Worm (Caenorhabditis elegans) whole organism, L4 larva: ENCODE measurements around the gene chil-22.
A peak's percentile ranks its signal among the peaks of the same experiment; 100 is the strongest.

Experiments
- D1046.2 ChIP-seq: fragments of 200-800 bp; sonication (Bioruptor generic); IDR thresholded peaks from 2 replicates; pipeline ENCODE4 v1.3.6; 2022; ENCODE audit warnings: missing genetic modification characterization, missing compliant biosample characterization
- F26F4.8 ChIP-seq: fragments of 200-800 bp; sonication (Bioruptor generic); conservative IDR thresholded peaks from 2 replicates; pipeline ENCODE4 v1.3.6; 2022; ENCODE audit warnings: missing genetic modification characterization, missing compliant biosample characterization
- F37D6.2 ChIP-seq: sonication (generic microtip); optimal IDR thresholded peaks from 2 replicates; lab custom pipeline; 2016; ENCODE audit warnings: mild to moderate bottlenecking, missing genetic modification characterization, missing compliant biosample characterization
- F44E2.7 ChIP-seq: fragments of 200-800 bp; sonication (Bioruptor generic); IDR thresholded peaks from 2 replicates; pipeline ENCODE4 v2.1.2; 2022; ENCODE audit warnings: missing genetic modification characterization, missing compliant biosample characterization
- T20F7.1 ChIP-seq: fragments of 200-800 bp; sonication (Bioruptor generic); optimal IDR thresholded peaks from 2 replicates; lab custom pipeline; 2018; ENCODE audit warnings: mild to moderate bottlenecking, missing genetic modification characterization, missing compliant biosample characterization
- Y48G9A.11 ChIP-seq: fragments of 200-800 bp; sonication (Bioruptor generic); IDR thresholded peaks from 2 replicates; pipeline ENCODE4 v1.3.6; 2022; ENCODE audit warnings: missing genetic modification reagents, missing genetic modification characterization, missing compliant biosample characterization
- Y75B8A.6 ChIP-seq: fragments of 200-800 bp; sonication (Bioruptor generic); IDR thresholded peaks from 2 replicates; pipeline ENCODE4 v1.3.6; 2022; ENCODE audit warnings: missing genetic modification reagents, missing genetic modification characterization, missing compliant biosample characterization
- ZK337.2 ChIP-seq: fragments of 200-800 bp; sonication (Bioruptor generic); IDR thresholded peaks from 2 replicates; pipeline ENCODE4 v1.3.6; 2022; ENCODE audit warnings: missing genetic modification reagents, missing genetic modification characterization, missing compliant biosample characterization
- ZK546.5 ChIP-seq, 2 experiments: sonication (generic microtip); optimal IDR thresholded peaks; 2 replicates each; lab custom pipeline; 2017; ENCODE audit warnings: missing biosample characterization in 2 of 2, missing genetic modification characterization in 2 of 2
- ceh-62 ChIP-seq: sonication (generic microtip); optimal IDR thresholded peaks from 2 replicates; lab custom pipeline; 2017; ENCODE audit warnings: missing biosample characterization, missing genetic modification characterization
- daf-12 ChIP-seq: fragments of 150-350 bp; optimal IDR thresholded peaks from 2 replicates; lab custom pipeline; 2014; ENCODE audit warnings: missing biosample characterization, missing genetic modification reagents, missing genetic modification characterization
- daf-16 ChIP-seq, 3 experiments: sonication (generic microtip); optimal IDR thresholded peaks; 2 replicates each; lab custom pipeline; 2016 to 2017; ENCODE audit warnings: missing genetic modification characterization in 3 of 3, missing genetic modification reagents in 3 of 3, mild to moderate bottlenecking in 2 of 3, missing compliant biosample characterization in 2 of 3, missing biosample characterization in 1 of 3, moderate library complexity in 1 of 3
- daf-8 ChIP-seq: fragments of 200-800 bp; sonication (Bioruptor generic); IDR thresholded peaks from 2 replicates; pipeline ENCODE4 v1.3.6; 2022; ENCODE audit warnings: missing genetic modification characterization, missing compliant biosample characterization
- dmd-9 ChIP-seq: fragments of 200-800 bp; sonication (Bioruptor generic); IDR thresholded peaks from 2 replicates; pipeline ENCODE4 v1.3.6; 2022; ENCODE audit warnings: missing genetic modification reagents, missing genetic modification characterization, missing compliant biosample characterization
- dve-1 ChIP-seq: sonication (generic microtip); optimal IDR thresholded peaks from 2 replicates; lab custom pipeline; 2017; ENCODE audit warnings: antibody characterized with exemption, mild to moderate bottlenecking, missing genetic modification characterization, missing compliant biosample characterization; ENCODE audit not compliant: insufficient read depth
- egl-27 ChIP-seq: sonication (generic microtip); optimal IDR thresholded peaks from 3 replicates; lab custom pipeline; 2017; ENCODE audit warnings: missing biosample characterization, missing genetic modification reagents, missing genetic modification characterization
- egl-43 ChIP-seq: fragments of 200-800 bp; sonication (Bioruptor generic); IDR thresholded peaks from 2 replicates; pipeline ENCODE4 v1.3.6; 2022; ENCODE audit warnings: missing genetic modification reagents, missing genetic modification characterization, missing compliant biosample characterization
- fkh-10 ChIP-seq: fragments of 150-350 bp; optimal IDR thresholded peaks from 2 replicates; lab custom pipeline; 2014; ENCODE audit warnings: missing biosample characterization, missing genetic modification reagents, missing genetic modification characterization
- hif-1 ChIP-seq, 2 experiments: sonication (generic microtip); optimal IDR thresholded peaks; 2 replicates each; lab custom pipeline; 2016 to 2017; ENCODE audit warnings: missing compliant biosample characterization in 2 of 2, missing genetic modification characterization in 2 of 2, missing genetic modification reagents in 2 of 2, missing genotype in 2 of 2, mild to moderate bottlenecking in 1 of 2
- hlh-11 ChIP-seq: fragments of 200-800 bp; sonication (Bioruptor generic); optimal IDR thresholded peaks from 2 replicates; lab custom pipeline; 2018; ENCODE audit warnings: mild to moderate bottlenecking, missing genetic modification characterization, missing compliant biosample characterization
- lin-1 ChIP-seq: fragments of 200-800 bp; sonication (Bioruptor generic); IDR thresholded peaks from 2 replicates; pipeline ENCODE4 v1.3.6; 2022; ENCODE audit warnings: missing genetic modification reagents, missing genetic modification characterization, missing compliant biosample characterization
- lin-13 ChIP-seq: fragments of 150-350 bp; optimal IDR thresholded peaks from 2 replicates; lab custom pipeline; 2014; ENCODE audit warnings: missing biosample characterization, missing genetic modification reagents, missing genetic modification characterization
- lin-29 ChIP-seq: fragments of 200-800 bp; sonication (Bioruptor generic); IDR thresholded peaks from 2 replicates; pipeline ENCODE4 v1.3.6; 2022; ENCODE audit warnings: missing genetic modification reagents, missing genetic modification characterization, missing compliant biosample characterization
- lin-39 ChIP-seq: fragments of 150-350 bp; optimal IDR thresholded peaks from 2 replicates; lab custom pipeline; 2014; ENCODE audit warnings: missing biosample characterization, missing genetic modification reagents, missing genetic modification characterization
- lir-3 ChIP-seq: sonication (generic microtip); optimal IDR thresholded peaks from 2 replicates; lab custom pipeline; 2016; ENCODE audit warnings: mild to moderate bottlenecking, missing genetic modification characterization, missing compliant biosample characterization
- madf-5 ChIP-seq, 2 experiments: fragments of 200-800 bp; sonication (Bioruptor generic); IDR thresholded peaks; 2 replicates each; pipeline ENCODE4 v1.3.6; 2022; ENCODE audit warnings: missing compliant biosample characterization in 2 of 2, missing genetic modification characterization in 2 of 2
- nhr-11 ChIP-seq: fragments of 150-350 bp; optimal IDR thresholded peaks from 2 replicates; lab custom pipeline; 2014; ENCODE audit warnings: missing biosample characterization, missing genetic modification characterization
- nhr-237 ChIP-seq: sonication (generic microtip); optimal IDR thresholded peaks from 2 replicates; lab custom pipeline; 2017; ENCODE audit warnings: missing biosample characterization, missing genetic modification characterization
- nhr-28 ChIP-seq: fragments of 150-350 bp; optimal IDR thresholded peaks from 2 replicates; lab custom pipeline; 2014; ENCODE audit warnings: missing biosample characterization, missing genetic modification characterization
- nhr-48 ChIP-seq: sonication (generic microtip); optimal IDR thresholded peaks from 2 replicates; lab custom pipeline; 2016; ENCODE audit warnings: mild to moderate bottlenecking, missing genetic modification characterization, missing compliant biosample characterization
- php-3 ChIP-seq: fragments of 200-800 bp; sonication (Bioruptor generic); IDR thresholded peaks from 2 replicates; pipeline ENCODE4 v1.3.6; 2022; ENCODE audit warnings: missing genetic modification reagents, missing genetic modification characterization, missing compliant biosample characterization
- rbr-2 ChIP-seq: sonication (generic microtip); optimal IDR thresholded peaks from 2 replicates; lab custom pipeline; 2016; ENCODE audit warnings: missing genotype, missing genetic modification characterization, missing compliant biosample characterization
- set-16 ChIP-seq: fragments of 200-800 bp; sonication (Bioruptor generic); IDR thresholded peaks from 2 replicates; pipeline ENCODE4 v1.3.6; 2022; ENCODE audit warnings: missing genetic modification reagents, missing genetic modification characterization, missing compliant biosample characterization
- skn-1 ChIP-seq: fragments of 150-350 bp; optimal IDR thresholded peaks from 2 replicates; lab custom pipeline; 2014; ENCODE audit warnings: missing biosample characterization, missing genetic modification characterization
- snpc-1.2 ChIP-seq: fragments of 200-800 bp; sonication (Bioruptor generic); IDR thresholded peaks from 2 replicates; pipeline ENCODE4 v1.3.6; 2022; ENCODE audit warnings: missing genetic modification reagents, missing genetic modification characterization, missing compliant biosample characterization
- snpc-4 ChIP-seq: fragments of 150-350 bp; optimal IDR thresholded peaks from 2 replicates; lab custom pipeline; 2014; ENCODE audit warnings: missing biosample characterization, missing genetic modification characterization
- spr-1 ChIP-seq: sonication (generic microtip); optimal IDR thresholded peaks from 2 replicates; lab custom pipeline; 2016; ENCODE audit warnings: mild to moderate bottlenecking, missing genetic modification characterization, missing compliant biosample characterization
- spr-3 ChIP-seq: fragments of 200-800 bp; sonication (Bioruptor generic); optimal IDR thresholded peaks from 2 replicates; lab custom pipeline; 2018; ENCODE audit warnings: mild to moderate bottlenecking, missing genetic modification characterization, missing compliant biosample characterization
- tra-1 ChIP-seq: fragments of 200-800 bp; sonication (Bioruptor generic); IDR thresholded peaks from 2 replicates; pipeline ENCODE4 v1.3.6; 2022; ENCODE audit warnings: missing genetic modification reagents, missing genetic modification characterization, missing compliant biosample characterization
- unc-130 ChIP-seq: sonication (generic microtip); optimal IDR thresholded peaks from 2 replicates; lab custom pipeline; 2016; ENCODE audit warnings: missing genetic modification reagents, missing genetic modification characterization, missing compliant biosample characterization
- unc-39 ChIP-seq: sonication (generic microtip); optimal IDR thresholded peaks from 2 replicates; lab custom pipeline; 2017; ENCODE audit warnings: missing biosample characterization, missing genetic modification characterization
- unc-62 ChIP-seq, 3 experiments: fragments of 150-350 bp in 1 of 3; sonication (generic microtip); optimal IDR thresholded peaks in 2 of 3; peaks in 1 of 3; 1 replicate in 1 of 3; 2 replicates in 2 of 3; lab custom pipeline; 2014 to 2017; ENCODE audit warnings: missing biosample characterization in 3 of 3, missing genetic modification characterization in 3 of 3, missing genetic modification reagents in 3 of 3, missing genotype in 1 of 3
- zfp-3 ChIP-seq: fragments of 200-800 bp; sonication (Bioruptor generic); conservative IDR thresholded peaks from 2 replicates; pipeline ENCODE4 v1.3.6; 2022; ENCODE audit warnings: missing genetic modification reagents, missing genetic modification characterization, missing compliant biosample characterization
- zip-2 ChIP-seq: fragments of 150-350 bp; optimal IDR thresholded peaks from 2 replicates; lab custom pipeline; 2014; ENCODE audit warnings: missing biosample characterization, missing genetic modification characterization
- ztf-11 ChIP-seq: fragments of 150-350 bp; optimal IDR thresholded peaks from 2 replicates; lab custom pipeline; 2014; ENCODE audit warnings: missing biosample characterization, missing genetic modification characterization
- ztf-7 ChIP-seq: fragments of 150-350 bp; optimal IDR thresholded peaks from 2 replicates; lab custom pipeline; 2014; ENCODE audit warnings: missing biosample characterization, missing genetic modification characterization

chil-22 gene

DNA sequence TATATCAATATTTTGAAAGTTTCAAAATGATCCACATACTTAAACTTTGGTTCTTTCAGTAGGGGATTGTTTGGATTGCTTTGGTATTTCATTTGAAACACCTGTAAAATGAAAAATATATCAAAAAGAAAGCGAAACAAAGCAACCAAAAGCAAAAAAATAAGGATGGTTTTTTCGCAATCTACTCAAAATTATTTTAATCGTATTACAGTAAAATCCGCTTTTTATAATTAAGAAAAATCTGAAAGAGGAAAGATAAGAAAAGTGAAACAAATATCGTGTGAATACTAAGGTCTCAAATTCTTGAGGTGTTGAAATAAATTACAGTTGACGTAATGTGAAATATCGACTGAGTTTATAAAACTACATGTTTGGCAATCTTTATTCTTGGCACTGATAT lies at the start of gene chil-22:
Gene chil-22, minus strand, starts transcription at position 101 of the 400 bp plus-strand sequence.
- TF ChIP-seq egl-43 (GFP tag; lab: Robert Waterston, UW) (no peak), F37D6.2 (tag; lab: Kevin White, UChicago) (no peak), lin-39 (tag; lab: Kevin White, UChicago) (no peak), Y48G9A.11 (no peak), php-3 (GFP tag; lab: Robert Waterston, UW) (no peak)

DNA sequence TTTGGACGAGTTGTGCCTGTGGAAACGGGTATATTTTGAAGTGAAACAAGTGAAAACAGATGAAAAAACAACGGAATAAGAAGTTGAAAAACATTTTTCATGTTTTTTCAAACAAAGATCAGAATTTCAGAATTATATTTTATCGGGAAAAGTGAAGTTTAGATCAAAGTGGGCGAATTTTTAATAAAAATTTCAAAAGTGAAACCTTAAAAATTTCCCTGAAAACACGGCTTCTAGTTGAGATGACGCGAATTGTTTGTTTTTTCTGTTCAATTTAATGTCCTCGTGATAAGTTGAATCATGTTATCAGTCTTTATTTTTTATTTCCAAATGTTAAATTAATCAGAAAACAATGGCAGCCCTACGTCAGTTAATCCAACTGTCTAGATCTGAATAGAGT lies 41.2 kb upstream of the chil-22 start, which contains the start of gene gcy-3:
Gene gcy-3, minus strand, starts transcription at position 101 of the 400 bp plus-strand sequence.
- TF ChIP-seq unc-39 (tag; lab: Kevin White, UChicago) (no peak), unc-62 (GFP tag; optimal IDR thresholded peaks at IDR 0.05 in 1 of 2; lab: Kevin White, UChicago) (peak in 1 of 2 experiments; percentile 35), unc-62 (tag; optimal IDR thresholded peaks at IDR 0.05; lab: Kevin White, UChicago) (no peak)

DNA sequence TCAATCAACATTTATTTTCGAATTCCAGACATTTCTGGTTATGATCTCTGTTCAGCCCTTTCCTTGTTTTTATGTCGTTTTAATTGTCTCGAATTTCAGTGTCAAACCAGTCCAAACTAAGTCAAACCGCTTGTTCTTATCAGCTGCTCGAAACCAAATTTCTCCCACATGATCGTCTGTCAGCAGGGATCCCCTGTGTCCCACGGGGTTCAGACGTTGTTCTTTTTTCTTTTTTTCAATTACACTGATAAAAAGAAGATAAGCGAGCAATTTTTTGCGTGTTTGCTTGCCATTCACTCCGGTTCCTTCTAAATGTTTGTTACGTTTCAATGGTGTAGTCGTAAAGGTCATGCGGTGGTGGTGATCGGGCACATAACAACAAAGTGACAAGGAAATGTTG lies 36.0 kb upstream of the chil-22 start:
- TF ChIP-seq lir-3 (tag; lab: Kevin White, UChicago) (no peak), lin-13 (GFP tag; lab: Kevin White, UChicago) (no peak), zfp-3 (GFP tag; lab: Robert Waterston, UW) (no peak), tra-1 (GFP tag; lab: Robert Waterston, UW) (peak; percentile 81), daf-16 (GFP tag; optimal IDR thresholded peaks at IDR 0.05; lab: Kevin White, UChicago) (no peak), daf-16 (tag; optimal IDR thresholded peaks at IDR 0.05; lab: Kevin White, UChicago) (peak; percentile 83), ceh-62 (no peak), egl-27 (tag; lab: Kevin White, UChicago) (no peak), snpc-4 (tag; lab: Kevin White, UChicago) (no peak), set-16 (GFP tag; lab: Robert Waterston, UW) (no peak), spr-3 (GFP tag; lab: Kevin White, UChicago) (no peak), daf-12 (tag; lab: Kevin White, UChicago) (no peak), php-3 (GFP tag; lab: Robert Waterston, UW) (peak; percentile 74), nhr-237 (tag; lab: Kevin White, UChicago) (no peak), unc-130 (GFP tag; lab: Kevin White, UChicago) (no peak), lin-29 (no peak), daf-8 (GFP tag; lab: Robert Waterston, UW) (no peak), fkh-10 (no peak), zip-2 (tag; lab: Kevin White, UChicago) (no peak), F44E2.7 (GFP tag; lab: Robert Waterston, UW) (no peak), spr-1 (no peak), madf-5 (GFP tag; IDR thresholded peaks at IDR 0.05; lab: Robert Waterston, UW) (no peak), rbr-2 (tag; lab: Kevin White, UChicago) (no peak), unc-39 (tag; lab: Kevin White, UChicago) (no peak), skn-1 (tag; lab: Kevin White, UChicago) (no peak), nhr-48 (tag; lab: Kevin White, UChicago) (peak; percentile 66), hlh-11 (peak; percentile 87), dmd-9 (GFP tag; lab: Robert Waterston, UW) (no peak), ZK337.2 (GFP tag; lab: Robert Waterston, UW) (no peak), lin-1 (GFP tag; lab: Robert Waterston, UW) (peak; percentile 57), nhr-11 (peak; percentile 72), ztf-7 (tag; lab: Kevin White, UChicago) (no peak), F26F4.8 (GFP tag; lab: Robert Waterston, UW) (no peak), dve-1 (tag; lab: Kevin White, UChicago) (peak; percentile 91), hif-1 (tag; optimal IDR thresholded peaks at IDR 0.05; lab: Kevin White, UChicago) (no peak), unc-62 (GFP tag; optimal IDR thresholded peaks at IDR 0.05 in 1 of 2; lab: Kevin White, UChicago) (peak in 1 of 2 experiments; percentile 55), unc-62 (tag; optimal IDR thresholded peaks at IDR 0.05; lab: Kevin White, UChicago) (no peak), T20F7.1 (GFP tag; lab: Kevin White, UChicago) (peak; percentile 12), Y75B8A.6 (GFP tag; lab: Robert Waterston, UW) (no peak), snpc-1.2 (GFP tag; lab: Robert Waterston, UW) (no peak), D1046.2 (GFP tag; lab: Robert Waterston, UW) (no peak), F37D6.2 (tag; lab: Kevin White, UChicago) (no peak), nhr-28 (tag; lab: Kevin White, UChicago) (peak; percentile 71), ZK546.5 (tag; optimal IDR thresholded peaks at IDR 0.05; lab: Kevin White, UChicago) (no peak), ztf-11 (no peak)
